Worm (Caenorhabditis elegans) whole organism, late embryonic: ENCODE measurements around the gene srg-23.

ENCODE experiments used
- C38D4.7 ChIP-seq: fragments of 200-800 bp; sonication (Bioruptor generic); optimal IDR thresholded peaks from 2 replicates; lab custom pipeline; 2018; ENCODE audit warnings: mild to moderate bottlenecking, missing genetic modification characterization, moderate library complexity, missing compliant biosample characterization
- F13H6.1 ChIP-seq: sonication (generic microtip); optimal IDR thresholded peaks from 2 replicates; lab custom pipeline; 2016; ENCODE audit warnings: missing genetic modification characterization, missing compliant biosample characterization
- K02D7.2 ChIP-seq: sonication (generic microtip); optimal IDR thresholded peaks from 2 replicates; lab custom pipeline; 2017; ENCODE audit warnings: mild to moderate bottlenecking, missing genetic modification characterization, missing compliant biosample characterization
- T23F11.4 ChIP-seq: fragments of 200-800 bp; sonication (Bioruptor generic); optimal IDR thresholded peaks from 2 replicates; lab custom pipeline; 2018; ENCODE audit warnings: mild to moderate bottlenecking, missing genetic modification characterization, missing compliant biosample characterization
- Y22D7AL.16 ChIP-seq: sonication (generic microtip); optimal IDR thresholded peaks from 2 replicates; lab custom pipeline; 2016; ENCODE audit warnings: missing genetic modification characterization, missing compliant biosample characterization
- ahr-1 ChIP-seq: sonication (generic microtip); optimal IDR thresholded peaks from 2 replicates; lab custom pipeline; 2016; ENCODE audit warnings: missing genetic modification characterization, missing compliant biosample characterization
- ceh-2 ChIP-seq: sonication (generic microtip); optimal IDR thresholded peaks from 2 replicates; lab custom pipeline; 2016; ENCODE audit warnings: missing genotype, missing genetic modification characterization, missing compliant biosample characterization
- ceh-24 ChIP-seq: sonication (generic microtip); optimal IDR thresholded peaks from 2 replicates; lab custom pipeline; 2016; ENCODE audit warnings: mild to moderate bottlenecking, missing genetic modification characterization, missing compliant biosample characterization
- ceh-31 ChIP-seq: sonication (generic microtip); optimal IDR thresholded peaks from 2 replicates; lab custom pipeline; 2016; ENCODE audit warnings: missing genetic modification characterization, missing compliant biosample characterization
- ceh-45 ChIP-seq: fragments of 200-800 bp; sonication (Bioruptor generic); IDR thresholded peaks from 2 replicates; pipeline ENCODE4 v1.3.6; 2022; ENCODE audit warnings: missing genetic modification reagents, missing genetic modification characterization, missing compliant biosample characterization
- ceh-6 ChIP-seq: fragments of 200-800 bp; sonication (Bioruptor generic); optimal IDR thresholded peaks from 2 replicates; lab custom pipeline; 2018; ENCODE audit warnings: mild to moderate bottlenecking, missing genetic modification characterization, missing compliant biosample characterization
- ceh-9 ChIP-seq: sonication (generic microtip); optimal IDR thresholded peaks from 2 replicates; lab custom pipeline; 2016; ENCODE audit warnings: mild to moderate bottlenecking, missing genetic modification characterization, inconsistent platforms, missing compliant biosample characterization
- che-1 ChIP-seq: sonication (generic microtip); optimal IDR thresholded peaks from 2 replicates; lab custom pipeline; 2016; ENCODE audit warnings: mild to moderate bottlenecking, missing genetic modification characterization, missing compliant biosample characterization
- dmd-4 ChIP-seq: sonication (generic microtip); optimal IDR thresholded peaks from 2 replicates; lab custom pipeline; 2016; ENCODE audit warnings: borderline replicate concordance, missing genetic modification characterization, missing compliant biosample characterization
- dve-1 ChIP-seq: sonication (generic microtip); optimal IDR thresholded peaks from 2 replicates; lab custom pipeline; 2017; ENCODE audit warnings: antibody characterized with exemption, mild to moderate bottlenecking, missing genetic modification characterization, missing compliant biosample characterization
- elt-2 ChIP-seq: sonication (generic microtip); optimal IDR thresholded peaks from 2 replicates; lab custom pipeline; 2016; ENCODE audit warnings: missing genetic modification reagents, missing genetic modification characterization, missing compliant biosample characterization
- elt-4 ChIP-seq: sonication (generic microtip); optimal IDR thresholded peaks from 2 replicates; lab custom pipeline; 2016; ENCODE audit warnings: missing genetic modification characterization, missing compliant biosample characterization
- ets-4 ChIP-seq: sonication (generic microtip); optimal IDR thresholded peaks from 2 replicates; lab custom pipeline; 2016; ENCODE audit warnings: missing genetic modification characterization, missing compliant biosample characterization
- fkh-10 ChIP-seq: fragments of 150-350 bp; optimal IDR thresholded peaks from 2 replicates; lab custom pipeline; 2014; ENCODE audit warnings: missing biosample characterization, missing genetic modification reagents, missing genetic modification characterization
- gmeb-2 ChIP-seq: sonication (generic microtip); optimal IDR thresholded peaks from 2 replicates; lab custom pipeline; 2016; ENCODE audit warnings: missing genetic modification characterization, inconsistent platforms, missing compliant biosample characterization
- hlh-6 ChIP-seq: sonication (generic microtip); optimal IDR thresholded peaks from 2 replicates; lab custom pipeline; 2016; ENCODE audit warnings: missing genotype, missing genetic modification characterization, missing compliant biosample characterization
- lim-6 ChIP-seq: sonication (generic microtip); optimal IDR thresholded peaks from 2 replicates; lab custom pipeline; 2016; ENCODE audit warnings: missing genetic modification characterization, missing compliant biosample characterization
- lin-11 ChIP-seq: fragments of 200-800 bp; sonication (Bioruptor generic); optimal IDR thresholded peaks from 2 replicates; lab custom pipeline; 2018; ENCODE audit warnings: mild to moderate bottlenecking, missing genetic modification characterization, missing compliant biosample characterization
- madf-2 ChIP-seq: sonication (generic microtip); optimal IDR thresholded peaks from 2 replicates; lab custom pipeline; 2017; ENCODE audit warnings: missing genetic modification characterization, missing compliant biosample characterization
- nfya-1 ChIP-seq: sonication (generic microtip); optimal IDR thresholded peaks from 2 replicates; lab custom pipeline; 2017; ENCODE audit warnings: missing genetic modification characterization, mild to moderate bottlenecking, missing compliant biosample characterization, antibody characterized with exemption, moderate library complexity
- npax-4 ChIP-seq: sonication (generic microtip); optimal IDR thresholded peaks from 2 replicates; lab custom pipeline; 2016; ENCODE audit warnings: missing genetic modification characterization, missing compliant biosample characterization
- odd-2 ChIP-seq: sonication (generic microtip); optimal IDR thresholded peaks from 2 replicates; lab custom pipeline; 2017; ENCODE audit warnings: antibody characterized with exemption, mild to moderate bottlenecking, missing genetic modification characterization, missing compliant biosample characterization
- pat-9 ChIP-seq: fragments of 200-800 bp; sonication (Bioruptor generic); optimal IDR thresholded peaks from 2 replicates; lab custom pipeline; 2018; ENCODE audit warnings: mild to moderate bottlenecking, missing genetic modification characterization, moderate library complexity, missing compliant biosample characterization
- pha-2 ChIP-seq: sonication (generic microtip); optimal IDR thresholded peaks from 2 replicates; lab custom pipeline; 2017; ENCODE audit warnings: mild to moderate bottlenecking, missing genetic modification characterization, missing compliant biosample characterization
- pqm-1 ChIP-seq: sonication (generic microtip); optimal IDR thresholded peaks from 2 replicates; lab custom pipeline; 2016; ENCODE audit warnings: missing genetic modification characterization, missing compliant biosample characterization
- rnt-1 ChIP-seq: sonication (generic microtip); optimal IDR thresholded peaks from 2 replicates; lab custom pipeline; 2016; ENCODE audit warnings: missing genetic modification characterization, missing compliant biosample characterization
- sox-2 ChIP-seq: fragments of 200-800 bp; sonication (Bioruptor generic); IDR thresholded peaks from 2 replicates; pipeline ENCODE4 v1.3.6; 2022; ENCODE audit warnings: missing genetic modification reagents, missing genetic modification characterization, missing compliant biosample characterization
- syd-9 ChIP-seq: sonication (generic microtip); optimal IDR thresholded peaks from 2 replicates; lab custom pipeline; 2016; ENCODE audit warnings: mild to moderate bottlenecking, missing genetic modification characterization, moderate library complexity, missing compliant biosample characterization
- tbx-2 ChIP-seq: sonication (generic microtip); optimal IDR thresholded peaks from 2 replicates; lab custom pipeline; 2016; ENCODE audit warnings: missing genetic modification characterization, missing compliant biosample characterization
- unc-3 ChIP-seq, 2 experiments: fragments of 200-800 bp in 1 of 2; sonication (Bioruptor generic) in 1 of 2; sonication (generic microtip) in 1 of 2; conservative IDR thresholded peaks in 1 of 2; optimal IDR thresholded peaks in 1 of 2; 2 replicates each; pipeline versions ENCODE4 v1.3.6 to Lab custom; 2016 to 2022; ENCODE audit warnings: missing compliant biosample characterization in 2 of 2, missing genetic modification characterization in 2 of 2, missing genetic modification reagents in 1 of 2
- unc-55 ChIP-seq: sonication (generic microtip); optimal IDR thresholded peaks from 2 replicates; lab custom pipeline; 2017; ENCODE audit warnings: missing biosample characterization, missing genetic modification reagents, missing genetic modification characterization
- unc-86 ChIP-seq: sonication (generic microtip); optimal IDR thresholded peaks from 2 replicates; lab custom pipeline; 2016; ENCODE audit warnings: missing genetic modification characterization, missing compliant biosample characterization
- zip-5 ChIP-seq: sonication (generic microtip); optimal IDR thresholded peaks from 2 replicates; lab custom pipeline; 2016; ENCODE audit warnings: missing genetic modification characterization, missing compliant biosample characterization

The srg-23 gene

DNA sequence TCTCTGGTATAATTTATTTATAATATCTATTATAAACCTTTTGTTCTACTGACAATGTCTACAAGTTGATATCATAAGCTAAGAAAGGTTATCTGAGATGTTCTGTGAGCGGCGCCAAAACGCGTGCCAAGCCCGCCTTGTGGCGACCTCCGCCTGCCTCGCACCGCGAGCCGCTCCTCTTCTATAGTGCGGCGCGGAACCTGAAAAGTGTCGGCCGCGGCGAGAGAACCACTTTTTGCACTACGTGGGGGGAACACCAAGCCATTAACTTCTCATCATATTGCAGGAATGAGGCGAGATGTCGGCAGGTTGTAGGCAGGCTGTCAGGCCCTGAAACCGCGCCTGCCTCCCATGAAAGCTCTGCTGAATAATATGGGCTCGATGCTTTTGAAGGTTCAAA, 17.3 kb upstream of the srg-23 start:
- TF ChIP-seq dmd-4: no peak
- TF ChIP-seq C38D4.7 (GFP tag; lab: Kevin White, UChicago): no peak
- no peak for TF ChIP-seq unc-3 (GFP tag; conservative IDR thresholded peaks at IDR 0.05; lab: Robert Waterston, UW)
- no peak for TF ChIP-seq unc-3 (tag; optimal IDR thresholded peaks at IDR 0.05; lab: Kevin White, UChicago)
- TF ChIP-seq che-1 (tag; lab: Kevin White, UChicago): no peak
- TF ChIP-seq Y22D7AL.16 (tag; lab: Kevin White, UChicago): no peak

DNA sequence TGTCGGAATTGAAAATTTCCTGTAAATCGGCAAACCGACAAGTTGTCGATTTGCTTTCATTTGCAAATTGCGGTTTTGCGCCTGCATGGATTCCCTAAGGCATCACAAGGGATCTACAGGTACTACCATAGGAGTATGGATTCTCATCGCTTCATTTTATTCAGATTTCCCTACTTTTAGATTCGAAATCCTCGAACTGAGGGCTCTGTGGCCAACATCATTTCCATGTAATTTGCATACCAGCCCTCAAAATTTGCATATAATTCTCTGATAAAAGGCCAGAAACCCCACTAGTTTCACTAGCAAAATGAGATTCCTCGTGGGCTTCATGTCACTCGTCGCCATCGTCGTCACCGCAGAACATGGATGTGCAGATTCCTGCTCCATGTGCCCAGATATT, 16.4 kb upstream of the srg-23 start, which contains the start of gene Y25C1A.2:
Y25C1A.2 (plus strand) TSS at position 301 of the 400 bp plus-strand sequence.
- no peak for TF ChIP-seq unc-55 (GFP tag; lab: Kevin White, UChicago)
- TF ChIP-seq dmd-4: no peak
- no peak for TF ChIP-seq ceh-45 (GFP tag; lab: Robert Waterston, UW)
- no peak for TF ChIP-seq gmeb-2 (tag; lab: Kevin White, UChicago)

DNA sequence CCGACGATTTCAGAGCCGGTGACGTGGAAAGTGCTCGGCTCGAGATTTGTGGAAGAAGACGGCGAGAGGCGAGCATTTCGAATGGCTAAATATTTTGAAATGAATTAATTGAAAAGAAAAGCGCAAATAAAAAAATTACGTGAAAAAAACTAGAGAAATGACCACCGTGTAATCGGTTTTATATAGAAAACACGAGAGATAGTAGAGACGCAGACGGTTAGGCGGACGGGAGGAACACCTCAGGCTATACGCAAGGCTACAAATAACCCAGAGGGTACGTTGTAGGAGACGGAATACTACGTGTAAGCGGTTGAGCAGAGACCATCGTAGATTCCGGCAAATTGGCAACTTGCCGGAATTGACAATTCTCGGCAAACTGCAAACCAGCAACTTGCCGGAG, 15.2 kb upstream of the srg-23 start, which contains the start of gene Y25C1A.13:
Y25C1A.13 (minus strand) TSS at position 101 of the 400 bp plus-strand sequence.
- TF ChIP-seq ceh-9 (no peak), lin-11 (no peak), sox-2 (no peak), fkh-10 (GFP tag; lab: Kevin White, UChicago) (no peak), odd-2 (no peak), K02D7.2 (no peak), F13H6.1 (tag; lab: Kevin White, UChicago) (no peak), pqm-1 (tag; lab: Kevin White, UChicago) (no peak), tbx-2 (no peak), nfya-1 (no peak), lim-6 (tag; lab: Kevin White, UChicago) (no peak), ceh-2 (no peak), che-1 (tag; lab: Kevin White, UChicago) (no peak), pat-9 (tag; lab: Kevin White, UChicago) (no peak), zip-5 (no peak)

DNA sequence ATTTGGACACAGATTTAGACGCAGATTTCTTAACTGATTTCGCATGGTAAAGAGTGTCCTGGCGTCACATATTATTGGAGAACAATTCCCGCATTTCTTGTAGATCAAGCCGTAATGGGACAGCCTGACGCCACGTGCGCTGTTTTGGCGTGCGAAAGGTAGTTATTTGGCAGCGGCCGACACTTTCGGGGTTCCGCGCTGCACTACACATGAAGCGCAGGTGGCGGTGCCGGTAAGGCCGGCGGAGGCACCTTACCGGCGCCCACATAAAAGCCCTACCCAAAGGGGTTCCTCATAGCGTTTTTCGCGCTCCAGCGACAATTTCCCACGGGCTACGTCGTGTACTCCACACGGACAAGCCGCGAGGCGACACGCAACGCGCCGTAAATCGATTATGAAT, 14.1 kb upstream of the srg-23 start:
- no peak for TF ChIP-seq dve-1

DNA sequence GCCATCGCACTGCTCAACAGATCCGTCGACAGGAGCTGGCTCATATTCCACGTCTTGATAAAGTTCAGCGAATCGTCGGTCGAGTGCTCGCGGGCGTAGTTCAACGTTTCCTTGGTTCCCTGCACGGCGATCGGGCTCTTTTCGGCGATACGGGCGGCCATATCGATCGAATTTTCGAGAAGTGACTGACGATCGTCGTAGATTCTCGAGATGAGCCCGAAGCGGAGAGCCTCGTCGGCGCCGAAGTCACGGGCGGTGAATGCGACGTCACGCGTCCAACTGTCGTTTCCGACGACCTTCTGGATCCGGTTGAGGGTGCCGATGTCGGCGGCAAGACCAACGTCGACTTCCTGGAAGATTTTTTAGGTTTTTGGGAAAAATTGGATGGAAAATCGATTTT, 13.6 kb upstream of the srg-23 start:
- TF ChIP-seq syd-9 (tag; lab: Kevin White, UChicago) (no peak), pha-2 (tag; lab: Kevin White, UChicago) (no peak), ceh-31 (tag; lab: Kevin White, UChicago) (no peak), ahr-1 (tag; lab: Kevin White, UChicago) (no peak), unc-86 (tag; lab: Kevin White, UChicago) (no peak), elt-2 (no peak), ets-4 (tag; lab: Kevin White, UChicago) (no peak), pqm-1 (tag; lab: Kevin White, UChicago) (no peak), rnt-1 (tag; lab: Kevin White, UChicago) (no peak), zip-5 (no peak), elt-4 (no peak), unc-55 (GFP tag; lab: Kevin White, UChicago) (no peak), npax-4 (tag; lab: Kevin White, UChicago) (no peak), ceh-24 (no peak), Y22D7AL.16 (tag; lab: Kevin White, UChicago) (no peak), ceh-6 (GFP tag; lab: Kevin White, UChicago) (no peak), hlh-6 (tag; lab: Kevin White, UChicago) (no peak), T23F11.4 (no peak), nfya-1 (no peak), madf-2 (no peak)
